Fruit fly (Drosophila melanogaster): ENCODE results near the gene IntS11.

Gene IntS11

dm6 chr3R:29716782-29717317 lies 28.3 kb upstream of the IntS11 start, which contains the start of gene Obp99b:
Gene Obp99b (minus strand): TSS chr3R:29716896.
- no peak for TF ChIP-seq kay (GFP tag; ENCODE audit: borderline replicate concordance)
- TF ChIP-seq ovo (GFP tag; optimal IDR thresholded peaks at IDR 0.05), result no peak
- no peak for TF ChIP-seq Crg-1 (GFP tag; optimal IDR thresholded peaks at IDR 0.05)
- peak; percentile 28 for TF ChIP-seq bab1 (GFP tag; optimal IDR thresholded peaks at IDR 0.05)
- TF ChIP-seq Mnt (GFP tag; optimal IDR thresholded peaks at IDR 0.05), result no peak
- TF ChIP-seq cic (GFP tag; optimal IDR thresholded peaks at IDR 0.05), result no peak
- no peak for TF ChIP-seq cnc (optimal IDR thresholded peaks at IDR 0.05)
- peak; percentile 38 for TF ChIP-seq toe (GFP tag; optimal IDR thresholded peaks at IDR 0.05)
- TF ChIP-seq Hr96 (GFP tag; optimal IDR thresholded peaks at IDR 0.05), result peak; percentile 51
- TF ChIP-seq CG14711 (tag; optimal IDR thresholded peaks at IDR 0.05), result no peak
- TF ChIP-seq CG33017 (tag; optimal IDR thresholded peaks at IDR 0.05), result no peak
- peak; percentile 5 for TF ChIP-seq CG7045 (GFP tag; optimal IDR thresholded peaks at IDR 0.05)
- peak; percentile 4 for TF ChIP-seq CG1620 (GFP tag; optimal IDR thresholded peaks at IDR 0.05)
- TF ChIP-seq tj (GFP tag; optimal IDR thresholded peaks at IDR 0.05), result peak; percentile 26
- peak; percentile 25 for TF ChIP-seq CG5204 (GFP tag; optimal IDR thresholded peaks at IDR 0.05)

- TF ChIP-seq tj (GFP tag; optimal IDR thresholded peaks at IDR 0.05) (no peak), cic (GFP tag; optimal IDR thresholded peaks at IDR 0.05) (peak; percentile 8), CG5204 (GFP tag; optimal IDR thresholded peaks at IDR 0.05) (no peak), Clk (GFP tag; optimal IDR thresholded peaks at IDR 0.05) (peak; percentile 38), CG11617 (GFP tag; optimal IDR thresholded peaks at IDR 0.05) (no peak), CG33017 (tag; optimal IDR thresholded peaks at IDR 0.05) (peak; percentile 80), pad (GFP tag; optimal IDR thresholded peaks at IDR 0.05) (peak; percentile 9), CG14711 (tag; optimal IDR thresholded peaks at IDR 0.05) (peak; percentile 61), CG12768 (GFP tag; optimal IDR thresholded peaks at IDR 0.05) (peak; percentile 57), Hr96 (GFP tag; optimal IDR thresholded peaks at IDR 0.05) (peak; percentile 35), CG1620 (GFP tag; optimal IDR thresholded peaks at IDR 0.05) (no peak), CG7101 (tag; optimal IDR thresholded peaks at IDR 0.05) (peak; percentile 63), CG7045 (GFP tag; optimal IDR thresholded peaks at IDR 0.05) (peak; percentile 49), bab1 (GFP tag; optimal IDR thresholded peaks at IDR 0.05) (no peak), Crg-1 (GFP tag; optimal IDR thresholded peaks at IDR 0.05) (no peak)
Measured at dm6 chr3R:29717519-29717918, 27.6 kb upstream of the IntS11 start.

dm6 chr3R:29718363-29718762 lies 26.8 kb upstream of the IntS11 start, which contains the start of gene CG15506:
Gene CG15506 (plus strand): TSS chr3R:29718663.
- no peak for TF ChIP-seq Clk (GFP tag; optimal IDR thresholded peaks at IDR 0.05)
- no peak for TF ChIP-seq CG5204 (GFP tag; optimal IDR thresholded peaks at IDR 0.05)
- no peak for TF ChIP-seq ovo (GFP tag; optimal IDR thresholded peaks at IDR 0.05)
- TF ChIP-seq CG14711 (tag; optimal IDR thresholded peaks at IDR 0.05), result no peak
- no peak for TF ChIP-seq pad (GFP tag; optimal IDR thresholded peaks at IDR 0.05)
- TF ChIP-seq CG1620 (GFP tag; optimal IDR thresholded peaks at IDR 0.05), result no peak
- no peak for TF ChIP-seq bab1 (GFP tag; optimal IDR thresholded peaks at IDR 0.05)
- TF ChIP-seq Mnt (GFP tag; optimal IDR thresholded peaks at IDR 0.05), result no peak
- no peak for TF ChIP-seq toe (GFP tag; optimal IDR thresholded peaks at IDR 0.05)
- TF ChIP-seq cnc (optimal IDR thresholded peaks at IDR 0.05), result no peak
- no peak for TF ChIP-seq CG12768 (GFP tag; optimal IDR thresholded peaks at IDR 0.05)
- no peak for TF ChIP-seq CG33017 (tag; optimal IDR thresholded peaks at IDR 0.05)

DNA sequence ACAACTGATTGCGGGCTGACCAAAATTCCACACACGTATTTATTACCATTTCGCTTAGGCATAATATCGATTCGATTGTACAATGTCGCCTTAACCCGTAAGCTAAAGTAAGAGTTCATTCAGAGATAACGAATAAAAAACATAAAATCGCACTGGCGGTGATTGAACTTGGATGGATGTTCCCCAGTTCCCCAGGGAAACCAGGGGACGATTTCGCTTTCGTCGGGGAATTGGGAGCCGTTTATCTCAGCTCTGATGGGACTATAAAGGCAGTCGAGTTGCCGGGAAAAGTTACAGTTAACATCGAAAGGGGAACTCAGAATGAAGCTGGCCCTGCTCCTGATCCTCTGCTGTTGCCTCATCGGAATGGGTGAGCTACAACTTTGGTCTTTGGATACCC lies 22.9 kb upstream of the IntS11 start, which contains the start of gene CG34296:
Gene CG34296, plus strand, starts transcription at position 301 of the 400 bp plus-strand sequence.
- TF ChIP-seq Clk (GFP tag; optimal IDR thresholded peaks at IDR 0.05) (no peak), CG11617 (GFP tag; optimal IDR thresholded peaks at IDR 0.05) (no peak)

DNA sequence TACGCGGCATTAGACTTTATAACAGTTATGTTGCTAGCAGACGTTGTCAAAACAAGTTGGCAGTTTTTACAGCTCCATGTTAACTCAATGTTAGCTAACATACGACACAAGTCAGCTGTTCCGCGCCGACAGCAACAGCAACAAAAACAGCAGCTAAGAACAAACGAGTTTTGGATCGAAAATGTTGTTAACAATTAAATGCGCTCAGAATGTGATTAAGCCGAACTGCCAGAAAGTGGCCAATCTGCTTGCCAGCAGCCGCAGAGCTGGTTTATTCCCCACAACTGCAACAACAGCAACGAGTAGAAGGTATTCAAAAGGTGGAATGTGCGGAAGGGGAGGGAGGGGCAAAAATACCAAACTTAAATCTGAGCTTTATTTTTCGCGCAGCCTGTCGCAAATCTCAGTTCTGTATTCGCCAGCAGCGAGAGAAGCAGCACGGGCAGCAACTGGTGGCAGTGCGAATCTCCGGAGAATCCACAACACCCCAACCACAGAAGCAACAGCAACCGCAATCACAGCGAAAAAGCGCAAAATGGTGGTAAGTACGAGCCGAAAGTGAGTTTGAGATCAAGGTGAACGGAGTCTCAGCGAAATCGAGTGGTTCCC lies 22.0 kb upstream of the IntS11 start, which contains the start of gene Pcd:
Gene Pcd, plus strand, starts transcription at position 116 of the 609 bp plus-strand sequence.
- peak; percentile 38 for TF ChIP-seq pad (GFP tag; optimal IDR thresholded peaks at IDR 0.05)
- peak; percentile 27 for TF ChIP-seq Mnt (GFP tag; optimal IDR thresholded peaks at IDR 0.05)
- no peak for TF ChIP-seq ovo (GFP tag; optimal IDR thresholded peaks at IDR 0.05)
- TF ChIP-seq cic (GFP tag; optimal IDR thresholded peaks at IDR 0.05), result peak; percentile 50
- TF ChIP-seq CG1620 (GFP tag; optimal IDR thresholded peaks at IDR 0.05), result no peak
- peak; percentile 55 for TF ChIP-seq tj (GFP tag; optimal IDR thresholded peaks at IDR 0.05)
- TF ChIP-seq Crg-1 (GFP tag; optimal IDR thresholded peaks at IDR 0.05), result no peak
- TF ChIP-seq bab1 (GFP tag; optimal IDR thresholded peaks at IDR 0.05), result peak; percentile 27
- TF ChIP-seq CG12768 (GFP tag; optimal IDR thresholded peaks at IDR 0.05), result peak; percentile 11

DNA sequence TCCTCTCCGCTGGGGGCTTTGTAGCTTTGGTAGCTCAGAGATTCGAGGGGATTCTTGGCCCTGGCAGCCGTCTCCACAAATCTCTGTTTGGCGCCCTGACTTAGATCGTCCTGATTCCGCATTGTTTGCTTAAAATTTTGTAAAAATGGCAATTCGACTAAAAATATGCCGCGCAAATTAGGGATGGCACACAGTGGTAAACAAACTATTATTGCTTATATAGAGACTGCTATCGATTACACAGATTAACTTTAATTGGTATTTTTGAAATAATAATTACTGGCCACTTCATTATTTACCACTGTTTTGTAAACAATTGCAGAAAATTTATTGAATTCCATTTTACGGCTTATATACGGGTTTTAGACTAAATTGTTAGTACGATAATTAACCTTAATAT lies 20.4 kb upstream of the IntS11 start, which contains the start of the genes Naa40 and CG18731:
Gene Naa40, minus strand, starts transcription at position 206 of the 400 bp plus-strand sequence.
Gene CG18731, plus strand, starts transcription at position 283 of the 400 bp plus-strand sequence.
- peak; percentile 65 for TF ChIP-seq tj (GFP tag; optimal IDR thresholded peaks at IDR 0.05)
- no peak for TF ChIP-seq CG7045 (GFP tag; optimal IDR thresholded peaks at IDR 0.05)
